Worm (Caenorhabditis elegans) whole organism, young adult: Measurements from ENCODE around the gene C23G10.1.

Experiments used
- F10E7.11 ChIP-seq: sonication (generic microtip); optimal IDR thresholded peaks from 2 replicates; lab custom pipeline; 2017; ENCODE audit warnings: mild to moderate bottlenecking, missing genetic modification characterization, moderate library complexity, missing compliant biosample characterization
- F49E8.2 ChIP-seq: sonication (generic microtip); optimal IDR thresholded peaks from 3 replicates; lab custom pipeline; 2017; ENCODE audit warnings: missing genetic modification characterization, mild to moderate bottlenecking, missing compliant biosample characterization, antibody characterized with exemption, moderate library complexity; ENCODE audit not compliant: insufficient read depth
- F57A8.1 ChIP-seq: fragments of 200-800 bp; sonication (Bioruptor generic); optimal IDR thresholded peaks from 2 replicates; lab custom pipeline; 2018; ENCODE audit warnings: mild to moderate bottlenecking, missing genetic modification characterization, moderate library complexity, missing compliant biosample characterization
- athp-1 ChIP-seq: sonication (generic microtip); optimal IDR thresholded peaks from 2 replicates; lab custom pipeline; 2017; ENCODE audit warnings: mild to moderate bottlenecking, missing genetic modification characterization, missing compliant biosample characterization
- ceh-27 ChIP-seq: fragments of 200-800 bp; sonication (Bioruptor generic); optimal IDR thresholded peaks from 2 replicates; lab custom pipeline; 2018; ENCODE audit warnings: mild to moderate bottlenecking, missing genetic modification characterization, moderate library complexity, missing compliant biosample characterization
- ets-4 ChIP-seq: fragments of 200-800 bp; sonication (Bioruptor generic); optimal IDR thresholded peaks from 2 replicates; lab custom pipeline; 2018; ENCODE audit warnings: mild to moderate bottlenecking, missing genetic modification characterization, missing compliant biosample characterization
- madf-10 ChIP-seq: sonication (generic microtip); optimal IDR thresholded peaks from 2 replicates; lab custom pipeline; 2016; ENCODE audit warnings: mild to moderate bottlenecking, missing genetic modification characterization, missing compliant biosample characterization
- sea-2 ChIP-seq: fragments of 200-800 bp; sonication (Bioruptor generic); IDR thresholded peaks from 2 replicates; pipeline ENCODE4 v1.3.6; 2022; ENCODE audit warnings: missing genetic modification characterization, missing compliant biosample characterization
- snpc-4 ChIP-seq, 5 experiments: fragments of 150-350 bp in 1 of 5; sonication (generic microtip) in 4 of 5; optimal IDR thresholded peaks; 2 replicates each; lab custom pipeline; 2014 to 2018; ENCODE audit warnings: missing genetic modification characterization in 5 of 5, missing biosample characterization in 3 of 5, antibody characterized with exemption in 2 of 5, mild to moderate bottlenecking in 2 of 5, missing compliant biosample characterization in 2 of 5, missing genotype in 2 of 5, moderate library complexity in 2 of 5, missing genetic modification reagents in 1 of 5
- unc-130 ChIP-seq: sonication (generic microtip); optimal IDR thresholded peaks from 2 replicates; lab custom pipeline; 2016; ENCODE audit warnings: missing genetic modification reagents, missing genetic modification characterization, missing compliant biosample characterization
- unc-62 ChIP-seq: fragments of 150-350 bp; optimal IDR thresholded peaks from 2 replicates; lab custom pipeline; 2014; ENCODE audit warnings: missing biosample characterization, missing genetic modification reagents, missing genetic modification characterization

DNA sequence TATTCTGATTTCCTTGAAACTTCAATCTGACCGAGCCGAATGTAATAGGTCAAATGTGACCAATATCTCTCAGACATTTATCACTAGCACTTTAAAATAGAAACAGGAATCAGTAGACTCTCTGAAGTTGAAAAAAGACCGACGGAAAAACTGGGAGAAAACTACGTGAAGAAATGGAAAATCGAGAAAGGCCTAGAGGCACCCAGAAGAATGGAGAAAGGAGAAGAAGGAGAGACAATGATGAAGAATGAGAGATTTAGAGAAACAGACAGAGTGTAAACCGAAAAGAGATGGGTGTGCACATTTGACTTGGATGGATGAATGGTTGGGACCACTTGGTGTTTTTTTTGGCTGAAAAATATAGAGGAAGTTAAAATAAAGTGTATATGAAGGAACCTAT is 39.0 kb upstream of the C23G10.1 start:
- TF ChIP-seq athp-1 (tag; lab: Kevin White, UChicago) (no peak), F57A8.1 (GFP tag; lab: Kevin White, UChicago) (no peak), unc-62 (GFP tag; lab: Kevin White, UChicago) (no peak), F10E7.11 (no peak), ets-4 (GFP tag; lab: Kevin White, UChicago) (no peak), unc-130 (GFP tag; lab: Kevin White, UChicago) (no peak), madf-10 (tag; lab: Kevin White, UChicago) (no peak), snpc-4 (GFP tag; optimal IDR thresholded peaks at IDR 0.05; lab: Kevin White, UChicago) (no peak), snpc-4 (tag; optimal IDR thresholded peaks at IDR 0.05; lab: Kevin White, UChicago) (no peak), sea-2 (GFP tag; lab: Robert Waterston, UW) (no peak), ceh-27 (GFP tag; lab: Kevin White, UChicago) (no peak), F49E8.2 (tag; lab: Kevin White, UChicago) (no peak)
